Worm (Caenorhabditis elegans) whole organism, L4 larva: ENCODE measurements around the gene str-178.
A peak's percentile ranks its signal among the peaks of the same experiment; 100 is the strongest.

ENCODE experiments used
- F26F4.8 ChIP-seq: fragments of 200-800 bp; sonication (Bioruptor generic); conservative IDR thresholded peaks from 2 replicates; pipeline ENCODE4 v1.3.6; 2022; ENCODE audit warnings: missing genetic modification characterization, missing compliant biosample characterization
- F49E8.2 ChIP-seq: sonication (generic microtip); optimal IDR thresholded peaks from 2 replicates; lab custom pipeline; 2016; ENCODE audit warnings: missing compliant biosample characterization, mild to moderate bottlenecking, missing genetic modification characterization, borderline replicate concordance
- Y75B8A.6 ChIP-seq: fragments of 200-800 bp; sonication (Bioruptor generic); IDR thresholded peaks from 2 replicates; pipeline ENCODE4 v1.3.6; 2022; ENCODE audit warnings: missing genetic modification reagents, missing genetic modification characterization, missing compliant biosample characterization
- aha-1 ChIP-seq: fragments of 150-350 bp; peaks from one replicate; lab custom pipeline; 2014; ENCODE audit warnings: missing biosample characterization, missing genetic modification characterization
- ceh-32 ChIP-seq: sonication (generic microtip); optimal IDR thresholded peaks from 2 replicates; lab custom pipeline; 2016; ENCODE audit warnings: mild to moderate bottlenecking, missing genetic modification characterization, missing compliant biosample characterization; ENCODE audit not compliant: poor library complexity
- ceh-44 ChIP-seq: fragments of 200-800 bp; sonication (Bioruptor generic); IDR thresholded peaks from 2 replicates; pipeline ENCODE4 v1.3.6; 2022; ENCODE audit warnings: missing genetic modification reagents, missing genetic modification characterization, missing compliant biosample characterization
- daf-16 ChIP-seq, 3 experiments: sonication (generic microtip); optimal IDR thresholded peaks; 2 replicates each; lab custom pipeline; 2016 to 2017; ENCODE audit warnings: missing genetic modification characterization in 3 of 3, missing genetic modification reagents in 3 of 3, mild to moderate bottlenecking in 2 of 3, missing compliant biosample characterization in 2 of 3, missing biosample characterization in 1 of 3, moderate library complexity in 1 of 3
- daf-8 ChIP-seq: fragments of 200-800 bp; sonication (Bioruptor generic); IDR thresholded peaks from 2 replicates; pipeline ENCODE4 v1.3.6; 2022; ENCODE audit warnings: missing genetic modification characterization, missing compliant biosample characterization
- egl-43 ChIP-seq: fragments of 200-800 bp; sonication (Bioruptor generic); IDR thresholded peaks from 2 replicates; pipeline ENCODE4 v1.3.6; 2022; ENCODE audit warnings: missing genetic modification reagents, missing genetic modification characterization, missing compliant biosample characterization
- fkh-10 ChIP-seq: fragments of 150-350 bp; optimal IDR thresholded peaks from 2 replicates; lab custom pipeline; 2014; ENCODE audit warnings: missing biosample characterization, missing genetic modification reagents, missing genetic modification characterization
- hlh-30 ChIP-seq: sonication (generic microtip); optimal IDR thresholded peaks from 2 replicates; lab custom pipeline; 2017; ENCODE audit warnings: antibody characterized with exemption, mild to moderate bottlenecking, missing genetic modification characterization, missing compliant biosample characterization; ENCODE audit not compliant: insufficient read depth
- lim-7 ChIP-seq: fragments of 200-800 bp; sonication (Bioruptor generic); IDR thresholded peaks from 2 replicates; pipeline ENCODE4 v1.3.6; 2022; ENCODE audit warnings: missing genetic modification characterization, missing compliant biosample characterization
- lin-13 ChIP-seq: fragments of 150-350 bp; optimal IDR thresholded peaks from 2 replicates; lab custom pipeline; 2014; ENCODE audit warnings: missing biosample characterization, missing genetic modification reagents, missing genetic modification characterization
- lin-15B ChIP-seq: fragments of 150-350 bp; sonication (generic microtip); optimal IDR thresholded peaks from 3 replicates; lab custom pipeline; 2014; ENCODE audit warnings: missing biosample characterization, missing genetic modification characterization
- lir-3 ChIP-seq: sonication (generic microtip); optimal IDR thresholded peaks from 2 replicates; lab custom pipeline; 2016; ENCODE audit warnings: mild to moderate bottlenecking, missing genetic modification characterization, missing compliant biosample characterization
- lsy-2 ChIP-seq, 2 experiments: fragments of 150-350 bp in 1 of 2; sonication (generic microtip) in 1 of 2; optimal IDR thresholded peaks; 2 replicates each; lab custom pipeline; 2014 to 2017; ENCODE audit warnings: missing biosample characterization in 2 of 2, missing genetic modification characterization in 2 of 2
- nhr-10 ChIP-seq: fragments of 150-350 bp; optimal IDR thresholded peaks from 2 replicates; lab custom pipeline; 2014; ENCODE audit warnings: missing biosample characterization, missing genetic modification characterization
- nhr-102 ChIP-seq: sonication (generic microtip); optimal IDR thresholded peaks from 2 replicates; lab custom pipeline; 2016; ENCODE audit warnings: mild to moderate bottlenecking, missing genetic modification characterization, moderate library complexity, missing compliant biosample characterization
- nhr-42 ChIP-seq: fragments of 200-800 bp; sonication (Bioruptor generic); IDR thresholded peaks from 2 replicates; pipeline ENCODE4 v1.3.6; 2022; ENCODE audit warnings: missing genetic modification characterization, missing compliant biosample characterization
- nhr-48 ChIP-seq: sonication (generic microtip); optimal IDR thresholded peaks from 2 replicates; lab custom pipeline; 2016; ENCODE audit warnings: mild to moderate bottlenecking, missing genetic modification characterization, missing compliant biosample characterization
- rbr-2 ChIP-seq: sonication (generic microtip); optimal IDR thresholded peaks from 2 replicates; lab custom pipeline; 2016; ENCODE audit warnings: missing genotype, missing genetic modification characterization, missing compliant biosample characterization
- sdz-12 ChIP-seq: fragments of 200-800 bp; sonication (Bioruptor generic); optimal IDR thresholded peaks from 2 replicates; lab custom pipeline; 2018; ENCODE audit warnings: mild to moderate bottlenecking, missing genetic modification characterization, missing compliant biosample characterization
- skn-1 ChIP-seq: fragments of 150-350 bp; optimal IDR thresholded peaks from 2 replicates; lab custom pipeline; 2014; ENCODE audit warnings: missing biosample characterization, missing genetic modification characterization
- snpc-4 ChIP-seq: fragments of 150-350 bp; optimal IDR thresholded peaks from 2 replicates; lab custom pipeline; 2014; ENCODE audit warnings: missing biosample characterization, missing genetic modification characterization
- tra-1 ChIP-seq: fragments of 200-800 bp; sonication (Bioruptor generic); IDR thresholded peaks from 2 replicates; pipeline ENCODE4 v1.3.6; 2022; ENCODE audit warnings: missing genetic modification reagents, missing genetic modification characterization, missing compliant biosample characterization
- unc-130 ChIP-seq: sonication (generic microtip); optimal IDR thresholded peaks from 2 replicates; lab custom pipeline; 2016; ENCODE audit warnings: missing genetic modification reagents, missing genetic modification characterization, missing compliant biosample characterization
- unc-62 ChIP-seq, 3 experiments: fragments of 150-350 bp in 1 of 3; sonication (generic microtip); optimal IDR thresholded peaks in 2 of 3; peaks in 1 of 3; 1 replicate in 1 of 3; 2 replicates in 2 of 3; lab custom pipeline; 2014 to 2017; ENCODE audit warnings: missing biosample characterization in 3 of 3, missing genetic modification characterization in 3 of 3, missing genetic modification reagents in 3 of 3, missing genotype in 1 of 3
- zag-1 ChIP-seq: fragments of 150-350 bp; optimal IDR thresholded peaks from 2 replicates; lab custom pipeline; 2014; ENCODE audit warnings: missing biosample characterization, missing genetic modification characterization
- zfp-3 ChIP-seq: fragments of 200-800 bp; sonication (Bioruptor generic); conservative IDR thresholded peaks from 2 replicates; pipeline ENCODE4 v1.3.6; 2022; ENCODE audit warnings: missing genetic modification reagents, missing genetic modification characterization, missing compliant biosample characterization
- zip-11 ChIP-seq: fragments of 200-800 bp; sonication (Bioruptor generic); IDR thresholded peaks from 2 replicates; pipeline ENCODE4 v1.3.6; 2022; ENCODE audit warnings: missing genetic modification characterization, missing compliant biosample characterization

The str-178 gene

DNA sequence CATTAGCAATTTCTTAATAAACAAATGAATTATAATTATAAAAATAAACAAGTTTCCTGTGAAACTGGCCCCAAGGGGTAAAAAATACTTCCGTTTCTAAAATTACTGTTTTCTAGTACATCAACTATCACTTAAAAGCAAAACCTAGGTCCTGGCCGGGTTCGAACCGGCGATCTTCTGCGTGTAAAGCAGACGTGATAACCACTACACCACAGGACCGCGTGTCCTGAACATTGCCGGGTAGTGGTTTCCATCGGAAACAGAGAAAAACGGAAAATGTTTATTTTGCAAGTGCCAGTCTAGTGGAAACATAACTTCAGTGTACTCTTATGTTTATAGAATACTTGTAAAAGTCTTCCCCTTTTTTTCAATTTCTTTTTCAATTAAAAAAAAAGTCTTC, 33.1 kb downstream of the str-178 start:
- no peak for TF ChIP-seq rbr-2 (tag; lab: Kevin White, UChicago)
- TF ChIP-seq daf-16 (GFP tag; optimal IDR thresholded peaks at IDR 0.05; lab: Kevin White, UChicago): peak in 1 of 2 experiments; percentile 37
- no peak for TF ChIP-seq daf-16 (tag; optimal IDR thresholded peaks at IDR 0.05; lab: Kevin White, UChicago)
- TF ChIP-seq skn-1: no peak
- no peak for TF ChIP-seq aha-1
- no peak for TF ChIP-seq sdz-12 (GFP tag; lab: Kevin White, UChicago)
- TF ChIP-seq lsy-2 (tag; optimal IDR thresholded peaks at IDR 0.05; lab: Kevin White, UChicago): no peak
- TF ChIP-seq ceh-44 (GFP tag; lab: Robert Waterston, UW): 0 out of 2 replicates have a peak, but pooled peaks have one; percentile 53

DNA sequence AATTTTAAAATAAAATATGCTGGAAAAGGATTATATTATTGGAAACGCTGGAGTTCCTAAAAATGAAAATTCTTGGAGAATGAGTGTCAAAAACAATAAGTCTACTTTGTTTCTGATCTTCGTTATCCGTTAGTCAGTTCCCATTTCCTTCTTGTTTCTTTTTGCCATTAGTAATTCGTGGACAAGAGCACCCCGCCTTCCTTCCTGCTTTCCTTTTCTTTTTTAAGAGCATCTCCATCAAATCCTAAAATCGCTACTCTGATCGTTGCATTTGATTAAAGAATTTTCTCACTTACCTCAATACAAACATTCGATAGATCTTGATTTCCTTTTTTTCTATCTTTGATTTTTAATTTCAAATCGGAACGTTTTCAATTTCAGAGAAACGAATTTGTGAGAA, 36.5 kb downstream of the str-178 start, which contains the start of gene frpr-15:
Gene frpr-15, plus strand, starts transcription at position 301 of the 400 bp plus-strand sequence.
- TF ChIP-seq zag-1 (tag; lab: Kevin White, UChicago) (no peak), F26F4.8 (GFP tag; lab: Robert Waterston, UW) (no peak), lim-7 (GFP tag; lab: Robert Waterston, UW) (no peak), tra-1 (GFP tag; lab: Robert Waterston, UW) (no peak), unc-62 (GFP tag; optimal IDR thresholded peaks at IDR 0.05 in 1 of 2; lab: Kevin White, UChicago) (peak in 1 of 2 experiments; percentile 33), unc-62 (tag; optimal IDR thresholded peaks at IDR 0.05; lab: Kevin White, UChicago) (no peak), unc-130 (GFP tag; lab: Kevin White, UChicago) (no peak)
- TF ChIP-seq, all 104 proteins: peak for 1

DNA sequence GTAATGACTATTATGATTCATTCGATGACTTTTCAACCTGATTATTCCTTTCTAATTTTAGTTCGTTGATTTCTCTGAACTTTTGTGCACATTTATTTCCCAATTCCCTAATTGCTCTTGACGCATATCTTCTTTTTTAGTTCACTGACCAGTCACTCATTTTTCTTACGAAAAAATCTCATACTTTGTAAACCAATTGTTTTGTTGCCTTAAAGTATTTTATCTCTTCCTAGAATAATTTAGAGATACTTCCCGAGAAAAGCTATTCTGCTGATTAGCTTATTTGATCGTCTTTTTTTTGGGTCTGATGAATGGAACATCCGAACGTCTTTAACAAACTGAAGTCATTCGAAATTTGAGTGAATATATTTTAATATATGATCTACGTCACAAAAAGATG, 37.1 kb downstream of the str-178 start:
- no peak for TF ChIP-seq daf-8 (GFP tag; lab: Robert Waterston, UW)
- TF ChIP-seq nhr-10 (tag; lab: Kevin White, UChicago): no peak
- TF ChIP-seq nhr-102 (tag; lab: Kevin White, UChicago): no peak
- TF ChIP-seq nhr-42 (GFP tag; lab: Robert Waterston, UW): no peak

DNA sequence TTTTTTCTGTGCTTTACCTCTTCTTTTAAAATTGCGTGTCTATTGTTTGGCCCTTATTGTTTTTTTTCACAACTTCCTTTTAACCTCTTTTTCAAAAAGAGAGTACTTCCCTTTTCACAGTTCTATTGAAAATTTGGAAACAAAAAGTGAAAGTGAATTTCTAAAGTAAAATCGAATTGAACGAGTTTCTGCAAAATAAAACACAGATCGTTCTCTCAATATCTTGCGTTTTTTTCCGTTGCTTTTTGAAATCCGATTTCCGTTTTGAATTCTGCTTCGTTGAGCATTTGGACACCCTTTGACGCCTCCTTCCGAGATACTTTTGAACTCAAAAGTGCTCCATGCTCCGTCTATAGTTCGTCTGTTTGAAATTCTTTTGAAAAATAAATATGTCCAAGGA, 40.0 kb downstream of the str-178 start:
- no peak for TF ChIP-seq nhr-48 (tag; lab: Kevin White, UChicago)
- no peak for TF ChIP-seq hlh-30 (tag; lab: Kevin White, UChicago)
- no peak for TF ChIP-seq skn-1
- TF ChIP-seq fkh-10 (GFP tag; lab: Kevin White, UChicago): peak; percentile 88

- TF ChIP-seq nhr-48 (tag; lab: Kevin White, UChicago) (no peak), fkh-10 (GFP tag; lab: Kevin White, UChicago) (peak; percentile 48)
- TF ChIP-seq, all 104 proteins: peak for 1
Measured at ce11 chrV:12673745-12674144, 42.6 kb downstream of the str-178 start.

- TF ChIP-seq F49E8.2 (tag; lab: Kevin White, UChicago) (no peak), snpc-4 (tag; lab: Kevin White, UChicago) (no peak), lin-15B (tag; lab: Kevin White, UChicago) (no peak), lir-3 (tag; lab: Kevin White, UChicago) (no peak), egl-43 (GFP tag; lab: Robert Waterston, UW) (no peak), zip-11 (no peak), lin-13 (GFP tag; lab: Kevin White, UChicago) (no peak), zfp-3 (GFP tag; lab: Robert Waterston, UW) (no peak), Y75B8A.6 (GFP tag; lab: Robert Waterston, UW) (no peak), ceh-32 (tag; lab: Kevin White, UChicago) (no peak)
- TF ChIP-seq, all 104 proteins: peak for 0
Measured at ce11 chrV:12670607-12671006, 45.7 kb downstream of the str-178 start, which contains the start of gene srx-116. Gene srx-116 (plus strand): TSS chrV:12670907.
